Fruit fly (Drosophila melanogaster) whole organism, embryonic: Measurements from ENCODE around the gene Atac2.

ENCODE experiments used
- Aef1 ChIP-seq: fragments of 200-800 bp; sonication (Bioruptor generic); IDR thresholded peaks from 3 replicates; pipeline ENCODE4 v1.3.6; 2022; ENCODE audit warnings: missing biosample characterization, missing genetic modification characterization
- Asciz ChIP-seq: fragments of 200-800 bp; sonication (Bioruptor generic); optimal IDR thresholded peaks from 2 replicates; lab custom pipeline; 2017; ENCODE audit warnings: missing biosample characterization, mild to moderate bottlenecking, missing genetic modification characterization, missing genetic modification reagents
- Atf-2 ChIP-seq: fragments of 200-800 bp; sonication (Bioruptor generic); optimal IDR thresholded peaks from 2 replicates; lab custom pipeline; 2016; ENCODE audit warnings: missing biosample characterization, missing genetic modification characterization
- CG1024 ChIP-seq: fragments of 200-800 bp; sonication (Bioruptor generic); IDR thresholded peaks from 2 replicates; pipeline ENCODE4 v1.3.6; 2022; ENCODE audit warnings: missing biosample characterization, missing genetic modification characterization
- CG10462 ChIP-seq: fragments of 200-800 bp; sonication (Bioruptor generic); optimal IDR thresholded peaks from 2 replicates; lab custom pipeline; 2016; ENCODE audit warnings: missing biosample characterization, missing genetic modification characterization
- CG10543 ChIP-seq: fragments of 200-800 bp; sonication (Bioruptor generic); optimal IDR thresholded peaks from 3 replicates; lab custom pipeline; 2017; ENCODE audit warnings: missing biosample characterization, mild to moderate bottlenecking, missing genetic modification characterization, moderate library complexity
- CG12236 ChIP-seq: fragments of 200-800 bp; sonication (Bioruptor generic); optimal IDR thresholded peaks from 2 replicates; lab custom pipeline; 2016; ENCODE audit warnings: missing biosample characterization, missing genetic modification characterization
- CG13287 ChIP-seq: fragments of 200-800 bp; sonication (Bioruptor generic); IDR thresholded peaks from 2 replicates; pipeline ENCODE4 v1.3.6; 2022; ENCODE audit warnings: missing biosample characterization, missing genetic modification characterization; ENCODE audit not compliant: partially characterized antibody
- CG15479 ChIP-seq: fragments of 200-800 bp; sonication (Bioruptor generic); optimal IDR thresholded peaks from 3 replicates; lab custom pipeline; 2019; ENCODE audit warnings: missing biosample characterization, mild to moderate bottlenecking, missing genetic modification characterization, moderate library complexity
- CG15514 ChIP-seq: fragments of 200-800 bp; sonication (Bioruptor generic); optimal IDR thresholded peaks from 3 replicates; lab custom pipeline; 2017; ENCODE audit warnings: missing biosample characterization, missing genetic modification characterization, mild to moderate bottlenecking, moderate library complexity, missing genetic modification reagents
- CG17186 ChIP-seq: fragments of 200-800 bp; sonication (Bioruptor generic); optimal IDR thresholded peaks from 3 replicates; lab custom pipeline; 2017; ENCODE audit warnings: missing biosample characterization, missing genetic modification reagents, missing genetic modification characterization
- CG2199 ChIP-seq: fragments of 200-800 bp; sonication (Bioruptor generic); IDR thresholded peaks from 3 replicates; pipeline ENCODE4 v1.3.6; 2022; ENCODE audit warnings: missing biosample characterization, missing genetic modification characterization
- CG2202 ChIP-seq: fragments of 200-800 bp; sonication (Bioruptor generic); optimal IDR thresholded peaks from 2 replicates; lab custom pipeline; 2018; ENCODE audit warnings: missing biosample characterization, mild to moderate bottlenecking, missing genetic modification characterization
- CG3407 ChIP-seq: fragments of 200-800 bp; sonication (Bioruptor generic); optimal IDR thresholded peaks from 2 replicates; lab custom pipeline; 2018; ENCODE audit warnings: missing biosample characterization, mild to moderate bottlenecking, missing genetic modification characterization
- CG4282 ChIP-seq: fragments of 200-800 bp; sonication (Bioruptor generic); optimal IDR thresholded peaks from 2 replicates; lab custom pipeline; 2016; ENCODE audit warnings: missing biosample characterization, missing genetic modification characterization
- CG4730 ChIP-seq: fragments of 200-800 bp; sonication (Bioruptor generic); IDR thresholded peaks from 2 replicates; pipeline ENCODE4 v1.3.6; 2022; ENCODE audit warnings: missing biosample characterization, missing genetic modification characterization
- CG6813 ChIP-seq: fragments of 200-800 bp; sonication (Bioruptor generic); optimal IDR thresholded peaks from 2 replicates; lab custom pipeline; 2017; ENCODE audit warnings: missing biosample characterization, missing genetic modification characterization, mild to moderate bottlenecking, moderate library complexity, missing genetic modification reagents
- CG8765 ChIP-seq: fragments of 200-800 bp; sonication (Bioruptor generic); IDR thresholded peaks from 2 replicates; pipeline ENCODE4 v1.3.6; 2022; ENCODE audit warnings: missing biosample characterization, missing genetic modification characterization
- CG9609 ChIP-seq: fragments of 200-800 bp; sonication (Bioruptor generic); optimal IDR thresholded peaks from 3 replicates; lab custom pipeline; 2016; ENCODE audit warnings: missing biosample characterization, missing genetic modification characterization
- Chrac-16 ChIP-seq: fragments of 200-800 bp; sonication (Bioruptor generic); optimal IDR thresholded peaks from 3 replicates; lab custom pipeline; 2016; ENCODE audit warnings: missing biosample characterization, missing genetic modification characterization
- D ChIP-seq, 2 experiments: fragments of 200-800 bp in 1 of 2; fragments of >200 bp in 1 of 2; sonication (Bioruptor generic) in 1 of 2; optimal IDR thresholded peaks; 2 replicates in 1 of 2; 3 replicates in 1 of 2; lab custom pipeline; 2017; ENCODE audit warnings: mild to moderate bottlenecking in 1 of 2, missing biosample characterization in 1 of 2, missing genetic modification characterization in 1 of 2, missing genetic modification reagents in 1 of 2
- Dad ChIP-seq: fragments of 200-800 bp; sonication (Bioruptor generic); optimal IDR thresholded peaks from 3 replicates; lab custom pipeline; 2016; ENCODE audit warnings: missing biosample characterization, missing genetic modification characterization
- Drgx ChIP-seq: fragments of 200-800 bp; sonication (Bioruptor generic); IDR thresholded peaks from 2 replicates; pipeline ENCODE4 v1.3.6; 2022; ENCODE audit warnings: missing biosample characterization, missing genetic modification characterization
- Gsc ChIP-seq: fragments of 200-800 bp; sonication (Bioruptor generic); IDR thresholded peaks from 2 replicates; pipeline ENCODE4 v1.3.6; 2022; ENCODE audit warnings: missing biosample characterization, missing genetic modification characterization
- MESR4 ChIP-seq: fragments of 200-800 bp; sonication (Bioruptor generic); optimal IDR thresholded peaks from 2 replicates; lab custom pipeline; 2018; ENCODE audit warnings: missing biosample characterization, mild to moderate bottlenecking, missing genetic modification characterization, moderate library complexity
- Myb ChIP-seq: fragments of 200-800 bp; sonication (Bioruptor generic); optimal IDR thresholded peaks from 2 replicates; lab custom pipeline; 2016; ENCODE audit warnings: missing biosample characterization, missing genetic modification characterization
- Nf-YA ChIP-seq: fragments of 200-800 bp; sonication (Bioruptor generic); IDR thresholded peaks from 2 replicates; pipeline ENCODE4 v1.3.6; 2022; ENCODE audit warnings: missing biosample characterization, missing genetic modification characterization
- Nf-YB ChIP-seq: fragments of 200-800 bp; sonication (Bioruptor generic); optimal IDR thresholded peaks from 3 replicates; lab custom pipeline; 2019; ENCODE audit warnings: missing biosample characterization, mild to moderate bottlenecking, missing genetic modification characterization, moderate library complexity
- Sry-δ ChIP-seq: fragments of 200-800 bp; sonication (Bioruptor generic); optimal IDR thresholded peaks from 2 replicates; lab custom pipeline; 2016; ENCODE audit warnings: missing biosample characterization, missing genetic modification characterization
- Xrp1 ChIP-seq: fragments of 200-800 bp; sonication (Bioruptor generic); IDR thresholded peaks from 2 replicates; pipeline ENCODE4 v1.3.6; 2022; ENCODE audit warnings: missing biosample characterization, missing genetic modification characterization
- chinmo ChIP-seq: fragments of 200-800 bp; sonication (Bioruptor generic); IDR thresholded peaks from 4 replicates; pipeline ENCODE4 v1.3.6; 2022; ENCODE audit warnings: missing biosample characterization, missing genetic modification characterization; ENCODE audit not compliant: partially characterized antibody
- disco-r ChIP-seq: fragments of 200-800 bp; sonication (Bioruptor generic); optimal IDR thresholded peaks from 2 replicates; lab custom pipeline; 2016; ENCODE audit warnings: missing biosample characterization, missing genetic modification characterization
- dysf ChIP-seq: fragments of 200-800 bp; sonication (Bioruptor generic); IDR thresholded peaks from 3 replicates; pipeline ENCODE4 v1.3.6; 2022; ENCODE audit warnings: missing biosample characterization, missing genetic modification characterization
- fd102C ChIP-seq: fragments of 200-800 bp; sonication (Bioruptor generic); optimal IDR thresholded peaks from 2 replicates; lab custom pipeline; 2018; ENCODE audit warnings: missing biosample characterization, mild to moderate bottlenecking, missing genetic modification characterization, moderate library complexity
- gcm2 ChIP-seq: fragments of 200-800 bp; sonication (Bioruptor generic); optimal IDR thresholded peaks from 2 replicates; lab custom pipeline; 2016; ENCODE audit warnings: missing biosample characterization, missing genetic modification characterization
- hbn ChIP-seq: fragments of 200-800 bp; sonication (Bioruptor generic); IDR thresholded peaks from 2 replicates; pipeline ENCODE4 v1.3.6; 2022; ENCODE audit warnings: missing biosample characterization, missing genetic modification characterization; ENCODE audit not compliant: partially characterized antibody
- hth ChIP-seq: fragments of >200 bp; optimal IDR thresholded peaks from 2 replicates; lab custom pipeline; 2017; ENCODE audit warnings: inconsistent platforms
- jumu ChIP-seq: fragments of 200-800 bp; sonication (Bioruptor generic); optimal IDR thresholded peaks from 3 replicates; lab custom pipeline; 2016; ENCODE audit warnings: missing biosample characterization, missing genetic modification characterization
- luna ChIP-seq: fragments of 200-800 bp; sonication (Bioruptor generic); optimal IDR thresholded peaks from 2 replicates; lab custom pipeline; 2016; ENCODE audit warnings: missing biosample characterization, missing genetic modification characterization
- otp ChIP-seq: fragments of 200-800 bp; sonication (Bioruptor generic); IDR thresholded peaks from 3 replicates; pipeline ENCODE4, ENCODE4 v1.3.6; 2022; ENCODE audit warnings: missing biosample characterization, missing genetic modification characterization
- prd ChIP-seq, 3 experiments: fragments of >200 bp in 2 of 3; fragments of 200-800 bp in 1 of 3; sonication (Bioruptor generic) in 1 of 3; optimal IDR thresholded peaks in 2 of 3; IDR thresholded peaks in 1 of 3; 2 replicates in 2 of 3; 3 replicates in 1 of 3; pipeline versions ENCODE4 v1.3.6 to Lab custom; 2017 to 2022; ENCODE audit warnings: missing biosample characterization in 1 of 3, missing genetic modification characterization in 1 of 3
- rib ChIP-seq: fragments of 200-800 bp; sonication (Bioruptor generic); IDR thresholded peaks from 2 replicates; pipeline ENCODE4 v1.3.6; 2022; ENCODE audit warnings: missing biosample characterization, missing genetic modification characterization
- so ChIP-seq: fragments of 200-800 bp; sonication (Bioruptor generic); IDR thresholded peaks from 3 replicates; pipeline ENCODE4 v1.3.6; 2022; ENCODE audit warnings: missing biosample characterization, missing genetic modification characterization
- sr ChIP-seq: fragments of 200-800 bp; sonication (Bioruptor generic); IDR thresholded peaks from 3 replicates; pipeline ENCODE4 v1.3.6; 2022; ENCODE audit warnings: missing biosample characterization, missing genetic modification characterization
- tin ChIP-seq: fragments of 200-800 bp; sonication (Bioruptor generic); optimal IDR thresholded peaks from 3 replicates; lab custom pipeline; 2016; ENCODE audit warnings: missing biosample characterization, missing genetic modification characterization
- tna ChIP-seq: fragments of 200-800 bp; sonication (Bioruptor generic); IDR thresholded peaks from 2 replicates; pipeline ENCODE4 v1.3.6; 2022; ENCODE audit warnings: missing biosample characterization, missing genetic modification characterization; ENCODE audit not compliant: partially characterized antibody
- unpg ChIP-seq: fragments of 200-800 bp; sonication (Bioruptor generic); optimal IDR thresholded peaks from 3 replicates; lab custom pipeline; 2018; ENCODE audit warnings: missing biosample characterization, mild to moderate bottlenecking, missing genetic modification characterization, moderate library complexity
- wdn ChIP-seq: fragments of 200-800 bp; sonication (Bioruptor generic); IDR thresholded peaks from 2 replicates; pipeline ENCODE4 v1.3.6; 2022; ENCODE audit warnings: missing biosample characterization, missing genetic modification characterization
- yki ChIP-seq: fragments of >200 bp; optimal IDR thresholded peaks from 3 replicates; lab custom pipeline; 2018
- zfh1 ChIP-seq: fragments of 200-800 bp; sonication (Bioruptor generic); IDR thresholded peaks from 3 replicates; pipeline ENCODE4 v1.3.6; 2022; ENCODE audit warnings: missing biosample characterization, missing genetic modification characterization

Atac2 gene

dm6 chr2L:18604986-18605385 is 7.1 kb downstream of the Atac2 start, which contains the start of gene CG10413 (continued):
- TF ChIP-seq CG2202 (tag; lab: Kevin White, UChicago) = peak; percentile 98
- TF ChIP-seq Drgx (GFP tag; lab: Robert Waterston, UW) = peak; percentile 97
- peak; percentile 97 for TF ChIP-seq zfh1 (GFP tag; lab: Robert Waterston, UW)
- TF ChIP-seq Dad (GFP tag; lab: Kevin White, UChicago) = peak; percentile 96
- peak; percentile 99 for TF ChIP-seq dysf (GFP tag; lab: Robert Waterston, UW)
- TF ChIP-seq CG12236 = peak; percentile 95
- peak; percentile 95 for TF ChIP-seq Aef1
- no peak for TF ChIP-seq prd (optimal IDR thresholded peaks at IDR 0.05; lab: Kevin White, UChicago)
- TF ChIP-seq prd (GFP tag; IDR thresholded peaks at IDR 0.05; lab: Robert Waterston, UW) = peak; percentile 99
- TF ChIP-seq fd102C = peak; percentile 79
- peak; percentile 97 for TF ChIP-seq luna
- TF ChIP-seq hth (lab: Kevin White, UChicago) = no peak
- peak; percentile 96 for TF ChIP-seq gcm2 (GFP tag; lab: Kevin White, UChicago)
- TF ChIP-seq tna = no peak
- no peak for TF ChIP-seq D (optimal IDR thresholded peaks at IDR 0.05; lab: Kevin White, UChicago)
- TF ChIP-seq D (GFP tag; optimal IDR thresholded peaks at IDR 0.05; lab: Kevin White, UChicago) = peak; percentile 94
- TF ChIP-seq hbn (GFP tag; lab: Robert Waterston, UW) = no peak
- TF ChIP-seq otp (GFP tag; lab: Robert Waterston, UW) = peak; percentile 96
- peak; percentile 83 for TF ChIP-seq Nf-YA (GFP tag; lab: Robert Waterston, UW)
- peak; percentile 99 for TF ChIP-seq Chrac-16
- TF ChIP-seq CG2199 (GFP tag; lab: Robert Waterston, UW) = peak; percentile 87; the same call in 2 of the 3 replicates
- peak; percentile 97 for TF ChIP-seq tin (GFP tag; lab: Kevin White, UChicago)
- TF ChIP-seq CG10543 (GFP tag; lab: Kevin White, UChicago) = peak; percentile 99
- TF ChIP-seq CG10462 (GFP tag; lab: Kevin White, UChicago) = peak; percentile 96
- peak; percentile 98 for TF ChIP-seq Xrp1 (GFP tag; lab: Robert Waterston, UW)
- peak; percentile 88 for TF ChIP-seq CG1024 (GFP tag; lab: Robert Waterston, UW)
- TF ChIP-seq CG4282 (GFP tag; lab: Kevin White, UChicago) = peak; percentile 94
- TF ChIP-seq sr (GFP tag; lab: Robert Waterston, UW) = peak; percentile 83; the same call in 2 of the 3 replicates
- peak; percentile 94 for TF ChIP-seq CG15514 (GFP tag; lab: Kevin White, UChicago)
- TF ChIP-seq jumu (GFP tag; lab: Kevin White, UChicago) = peak; percentile 98
- TF ChIP-seq CG3407 (GFP tag; lab: Kevin White, UChicago) = peak; percentile 96
- TF ChIP-seq Myb (GFP tag; lab: Kevin White, UChicago) = peak; percentile 89
- TF ChIP-seq rib (GFP tag; lab: Robert Waterston, UW) = peak; percentile 98
- TF ChIP-seq CG6813 = peak; percentile 97
- peak; percentile 69; the same call in 1 of the 2 replicates for TF ChIP-seq CG13287 (GFP tag; lab: Robert Waterston, UW)
- TF ChIP-seq CG17186 (GFP tag; lab: Kevin White, UChicago) = peak; percentile 87
- peak; percentile 48 for TF ChIP-seq CG15479
- peak; percentile 97 for TF ChIP-seq disco-r
- TF ChIP-seq chinmo = 0 out of 4 replicates have a peak, but pooled peaks have one; percentile 15
- TF ChIP-seq wdn (GFP tag; lab: Robert Waterston, UW) = peak; percentile 96
- TF ChIP-seq Asciz (GFP tag; lab: Kevin White, UChicago) = peak; percentile 93
- peak; percentile 99 for TF ChIP-seq unpg (GFP tag; lab: Kevin White, UChicago)
- TF ChIP-seq Gsc (GFP tag; lab: Robert Waterston, UW) = no peak; the same call in 1 of the 2 replicates
- TF ChIP-seq CG4730 = peak; percentile 95
- TF ChIP-seq so (GFP tag; lab: Robert Waterston, UW) = peak; percentile 98
- peak; percentile 98 for TF ChIP-seq CG9609 (GFP tag; lab: Kevin White, UChicago)
- peak; percentile 96 for TF ChIP-seq CG8765
- peak; percentile 89 for TF ChIP-seq Nf-YB (GFP tag; lab: Kevin White, UChicago)
- TF ChIP-seq MESR4 (GFP tag; lab: Kevin White, UChicago) = peak; percentile 79
- peak; percentile 72 for TF ChIP-seq Sry-δ (GFP tag; lab: Kevin White, UChicago)
- TF ChIP-seq yki (lab: Kevin White, UChicago) = no peak
- TF ChIP-seq Atf-2 (GFP tag; lab: Kevin White, UChicago) = peak; percentile 98
